Fruit fly (Drosophila melanogaster) whole organism, wandering third instar larva: Measurements from ENCODE around the gene Ptx1.

Experiments used
- Abd-B ChIP-seq: fragments of >200 bp; optimal IDR thresholded peaks from 2 replicates; lab custom pipeline; 2017; ENCODE audit warnings: missing biosample characterization, missing genetic modification characterization
- CG32264 ChIP-seq: fragments of 200-800 bp; sonication (Bioruptor generic); optimal IDR thresholded peaks from 2 replicates; lab custom pipeline; 2016; ENCODE audit warnings: missing biosample characterization, missing genetic modification characterization
- CG9705 ChIP-seq: fragments of 200-800 bp; sonication (Bioruptor generic); optimal IDR thresholded peaks from 2 replicates; lab custom pipeline; 2018; ENCODE audit warnings: missing biosample characterization, mild to moderate bottlenecking, missing genetic modification characterization
- CrebA ChIP-seq: fragments of 200-800 bp; sonication (Bioruptor generic); optimal IDR thresholded peaks from 2 replicates; lab custom pipeline; 2016; ENCODE audit warnings: missing biosample characterization, mild to moderate bottlenecking, missing genetic modification characterization, borderline replicate concordance
- Dfd ChIP-seq: fragments of >200 bp; optimal IDR thresholded peaks from 2 replicates; lab custom pipeline; 2017; ENCODE audit warnings: missing biosample characterization, missing genetic modification characterization
- Dif ChIP-seq: fragments of 200-275, 200-300 bp; sonication (Bioruptor generic); optimal IDR thresholded peaks from 2 replicates; lab custom pipeline; 2018; ENCODE audit warnings: missing biosample characterization, missing genetic modification characterization; ENCODE audit not compliant: partially characterized antibody
- GATAd ChIP-seq: sonication (Bioruptor generic); optimal IDR thresholded peaks from 2 replicates; lab custom pipeline; 2016; ENCODE audit warnings: missing biosample characterization, missing genetic modification characterization
- HLH106 ChIP-seq: fragments of 200-800 bp; optimal IDR thresholded peaks from 3 replicates; lab custom pipeline; 2019; ENCODE audit warnings: missing biosample characterization, mild to moderate bottlenecking, missing genetic modification characterization, moderate library complexity
- Hnf4 ChIP-seq: fragments of 200-800 bp; sonication (Bioruptor generic); optimal IDR thresholded peaks from 2 replicates; lab custom pipeline; 2016; ENCODE audit warnings: missing biosample characterization, mild to moderate bottlenecking, missing genetic modification characterization
- Hr83 ChIP-seq: fragments of 200-300 bp; sonication (Bioruptor generic); optimal IDR thresholded peaks from 2 replicates; lab custom pipeline; 2016; ENCODE audit warnings: missing biosample characterization, mild to moderate bottlenecking, missing genetic modification characterization, moderate library complexity; ENCODE audit not compliant: poor library complexity, severe bottlenecking
- Jra ChIP-seq: sonication (Bioruptor generic); optimal IDR thresholded peaks from 2 replicates; lab custom pipeline; 2016; ENCODE audit warnings: missing biosample characterization, missing genetic modification characterization
- Mio ChIP-seq: sonication (Bioruptor generic); optimal IDR thresholded peaks from 2 replicates; lab custom pipeline; 2016; ENCODE audit warnings: missing biosample characterization, missing genetic modification characterization
- Myc ChIP-seq: fragments of >200 bp; optimal IDR thresholded peaks from 2 replicates; lab custom pipeline; 2017
- N ChIP-seq: fragments of >200 bp; optimal IDR thresholded peaks from 2 replicates; lab custom pipeline; 2018; ENCODE audit warnings: missing biosample characterization, missing external identifiers, missing genetic modification characterization
- OdsH ChIP-seq: fragments of 200-800 bp; sonication (Bioruptor generic); optimal IDR thresholded peaks from 2 replicates; lab custom pipeline; 2016; ENCODE audit warnings: missing biosample characterization, mild to moderate bottlenecking, missing genetic modification characterization
- Rel ChIP-seq, 2 experiments: fragments of 200-800 bp; sonication (Bioruptor generic) in 1 of 2; optimal IDR thresholded peaks; 2 replicates in 1 of 2; 3 replicates in 1 of 2; lab custom pipeline; 2016 to 2019; ENCODE audit warnings: mild to moderate bottlenecking in 2 of 2, missing biosample characterization in 2 of 2, missing genetic modification characterization in 2 of 2, moderate library complexity in 1 of 2
- Sp1 ChIP-seq: fragments of 200-800 bp; sonication (Bioruptor generic); optimal IDR thresholded peaks from 3 replicates; lab custom pipeline; 2019; ENCODE audit warnings: missing biosample characterization, mild to moderate bottlenecking, missing genetic modification characterization, moderate library complexity
- Vsx2 ChIP-seq: fragments of 200-300, 225-300 bp; sonication (Bioruptor generic); optimal IDR thresholded peaks from 2 replicates; lab custom pipeline; 2018; ENCODE audit warnings: missing biosample characterization, missing genetic modification characterization; ENCODE audit not compliant: partially characterized antibody
- br ChIP-seq: fragments of 200-800 bp; sonication (Bioruptor generic); optimal IDR thresholded peaks from 2 replicates; lab custom pipeline; 2016; ENCODE audit warnings: missing biosample characterization, missing genetic modification characterization
- brk ChIP-seq: fragments of 200-800 bp; sonication (Bioruptor generic); optimal IDR thresholded peaks from 2 replicates; lab custom pipeline; 2016; ENCODE audit warnings: missing biosample characterization, mild to moderate bottlenecking, missing genetic modification characterization
- dl ChIP-seq, 2 experiments: fragments of 175-275, 200-275 bp in 1 of 2; fragments of 200-275 bp in 1 of 2; sonication (Bioruptor generic); optimal IDR thresholded peaks; lab custom pipeline; 2018; ENCODE audit warnings: mild to moderate bottlenecking in 2 of 2, missing biosample characterization in 2 of 2, missing genetic modification characterization in 2 of 2, moderate library complexity in 2 of 2; ENCODE audit not compliant: partially characterized antibody in 2 of 2, insufficient read depth in 1 of 2
- dmrt93B ChIP-seq: fragments of 200-800 bp; sonication (Bioruptor generic); optimal IDR thresholded peaks from 2 replicates; lab custom pipeline; 2018; ENCODE audit warnings: missing biosample characterization, mild to moderate bottlenecking, missing genetic modification characterization
- dsf ChIP-seq: sonication (Bioruptor generic); optimal IDR thresholded peaks from 2 replicates; lab custom pipeline; 2016; ENCODE audit warnings: missing biosample characterization, missing genetic modification characterization, borderline replicate concordance
- ey ChIP-seq: fragments of 200-800 bp; sonication (Bioruptor generic); optimal IDR thresholded peaks from 2 replicates; lab custom pipeline; 2016; ENCODE audit warnings: missing biosample characterization, missing genetic modification characterization
- fru ChIP-seq: fragments of 200-800 bp; sonication (Bioruptor generic); optimal IDR thresholded peaks from 3 replicates; lab custom pipeline; 2016; ENCODE audit warnings: missing biosample characterization, mild to moderate bottlenecking, missing genetic modification characterization
- h ChIP-seq: fragments of 200-800 bp; sonication (Bioruptor generic); optimal IDR thresholded peaks from 3 replicates; lab custom pipeline; 2016; ENCODE audit warnings: missing biosample characterization, mild to moderate bottlenecking, missing genetic modification characterization
- jim ChIP-seq: fragments of 175-275, 200-325 bp; sonication (Bioruptor generic); optimal IDR thresholded peaks from 2 replicates; lab custom pipeline; 2016; ENCODE audit warnings: missing biosample characterization, mild to moderate bottlenecking, missing genetic modification characterization
- lola ChIP-seq: fragments of >200 bp; optimal IDR thresholded peaks from 2 replicates; lab custom pipeline; 2017; ENCODE audit warnings: missing biosample characterization, missing genetic modification characterization
- pan ChIP-seq: fragments of >200 bp; optimal IDR thresholded peaks from 2 replicates; lab custom pipeline; 2017
- psq ChIP-seq: fragments of 200-800 bp; sonication (Bioruptor generic); optimal IDR thresholded peaks from 3 replicates; lab custom pipeline; 2017; ENCODE audit warnings: missing biosample characterization, mild to moderate bottlenecking, missing genetic modification characterization, moderate library complexity
- rgr ChIP-seq: fragments of 200-800 bp; sonication (Bioruptor generic); optimal IDR thresholded peaks from 3 replicates; lab custom pipeline; 2016; ENCODE audit warnings: missing biosample characterization, mild to moderate bottlenecking, missing genetic modification characterization
- sage ChIP-seq: fragments of 200-800 bp; sonication (Bioruptor generic); optimal IDR thresholded peaks from 2 replicates; lab custom pipeline; 2016; ENCODE audit warnings: missing biosample characterization, mild to moderate bottlenecking, missing genetic modification characterization
- sv ChIP-seq: fragments of 200-800 bp; sonication (Bioruptor generic); optimal IDR thresholded peaks from 3 replicates; lab custom pipeline; 2016; ENCODE audit warnings: missing biosample characterization, missing genetic modification characterization
- tai ChIP-seq: sonication (Bioruptor generic); optimal IDR thresholded peaks from 2 replicates; lab custom pipeline; 2016; ENCODE audit warnings: missing biosample characterization, missing genetic modification characterization
- usp ChIP-seq: fragments of >200 bp; optimal IDR thresholded peaks from 2 replicates; lab custom pipeline; 2017; ENCODE audit warnings: missing biosample characterization, missing genetic modification characterization
- woc ChIP-seq: sonication (Bioruptor generic); optimal IDR thresholded peaks from 2 replicates; lab custom pipeline; 2016; ENCODE audit warnings: missing biosample characterization, mild to moderate bottlenecking, missing genetic modification characterization

Ptx1 gene

dm6 chr3R:30883403-30883802, 29.2 kb upstream of the Ptx1 start, which contains the start of gene CG15547:
Gene CG15547, minus strand, starts transcription at chr3R:30883503.
- TF ChIP-seq Sp1 (GFP tag; lab: Kevin White, UChicago) (no peak), CG32264 (no peak), ey (no peak), h (no peak)

- TF ChIP-seq psq (GFP tag; lab: Kevin White, UChicago), result no peak
- TF ChIP-seq fru, result no peak
- no peak for TF ChIP-seq CG32264
- TF ChIP-seq tai (GFP tag; lab: Kevin White, UChicago), result no peak
- no peak for TF ChIP-seq sage (GFP tag; lab: Kevin White, UChicago)
- no peak for TF ChIP-seq Hnf4
- no peak for TF ChIP-seq br
- TF ChIP-seq ey, result no peak
- TF ChIP-seq dmrt93B, result no peak
- TF ChIP-seq N (GFP tag; lab: Kevin White, UChicago), result no peak
- TF ChIP-seq CrebA (GFP tag; lab: Kevin White, UChicago), result no peak
- no peak for TF ChIP-seq Sp1 (GFP tag; lab: Kevin White, UChicago)
- TF ChIP-seq lola (GFP tag; lab: Kevin White, UChicago), result no peak
- no peak for TF ChIP-seq Vsx2
- no peak for TF ChIP-seq rgr (GFP tag; lab: Kevin White, UChicago)
- no peak for TF ChIP-seq woc (GFP tag; lab: Kevin White, UChicago)
- no peak for TF ChIP-seq dsf (GFP tag; lab: Kevin White, UChicago)
- TF ChIP-seq usp (GFP tag; lab: Kevin White, UChicago), result no peak
- TF ChIP-seq CG9705 (GFP tag; lab: Kevin White, UChicago), result no peak
- TF ChIP-seq sv (GFP tag; lab: Kevin White, UChicago), result no peak
Observed at dm6 chr3R:30886850-30887249, 25.7 kb upstream of the Ptx1 start.

dm6 chr3R:30887302-30887701, 25.3 kb upstream of the Ptx1 start:
- TF ChIP-seq usp (GFP tag; lab: Kevin White, UChicago), result no peak
- TF ChIP-seq Jra (GFP tag; lab: Kevin White, UChicago), result no peak
- no peak for TF ChIP-seq Rel (GFP tag; optimal IDR thresholded peaks at IDR 0.05; lab: Kevin White, UChicago)
- no peak for TF ChIP-seq Rel (tag; optimal IDR thresholded peaks at IDR 0.05; lab: Kevin White, UChicago)
- TF ChIP-seq jim (GFP tag; lab: Kevin White, UChicago), result no peak
- no peak for TF ChIP-seq dl (GFP tag; optimal IDR thresholded peaks at IDR 0.05; lab: Kevin White, UChicago; ENCODE audit: insufficient read depth in 1 of 2, partially characterized antibody in 2 of 2)
- no peak for TF ChIP-seq Hnf4
- TF ChIP-seq HLH106 (tag; lab: Kevin White, UChicago), result no peak
- no peak for TF ChIP-seq sv (GFP tag; lab: Kevin White, UChicago)
- no peak for TF ChIP-seq CG32264
- TF ChIP-seq Abd-B (GFP tag; lab: Kevin White, UChicago), result no peak
- no peak for TF ChIP-seq fru
- no peak for TF ChIP-seq Hr83 (GFP tag; lab: Kevin White, UChicago)
- TF ChIP-seq Dif (GFP tag; lab: Kevin White, UChicago), result no peak

dm6 chr3R:30887711-30888549, 24.6 kb upstream of the Ptx1 start:
- TF ChIP-seq Myc (lab: Kevin White, UChicago), result no peak
- no peak for TF ChIP-seq Dfd
- TF ChIP-seq dsf (GFP tag; lab: Kevin White, UChicago), result peak; percentile 9
- peak; percentile 66 for TF ChIP-seq CG32264
- peak; percentile 88 for TF ChIP-seq ey
- TF ChIP-seq rgr (GFP tag; lab: Kevin White, UChicago), result peak; percentile 90
- TF ChIP-seq sv (GFP tag; lab: Kevin White, UChicago), result no peak
- TF ChIP-seq fru, result peak; percentile 86
- peak; percentile 21 for TF ChIP-seq sage (GFP tag; lab: Kevin White, UChicago)
- TF ChIP-seq Rel (GFP tag; optimal IDR thresholded peaks at IDR 0.05; lab: Kevin White, UChicago), result peak; percentile 27
- TF ChIP-seq Rel (tag; optimal IDR thresholded peaks at IDR 0.05; lab: Kevin White, UChicago), result peak; percentile 41
- peak; percentile 64 for TF ChIP-seq Mio (GFP tag; lab: Kevin White, UChicago)
- peak; percentile 60 for TF ChIP-seq CG9705 (GFP tag; lab: Kevin White, UChicago)
- TF ChIP-seq Vsx2, result no peak
- peak; percentile 24 for TF ChIP-seq GATAd (GFP tag; lab: Kevin White, UChicago)
- TF ChIP-seq jim (GFP tag; lab: Kevin White, UChicago), result no peak
- no peak for TF ChIP-seq lola (GFP tag; lab: Kevin White, UChicago)
- no peak for TF ChIP-seq Abd-B (GFP tag; lab: Kevin White, UChicago)
- TF ChIP-seq br, result peak; percentile 84
- TF ChIP-seq Jra (GFP tag; lab: Kevin White, UChicago), result peak; percentile 47
- TF ChIP-seq brk (GFP tag; lab: Kevin White, UChicago), result no peak
- TF ChIP-seq Hr83 (GFP tag; lab: Kevin White, UChicago), result peak; percentile 64
- peak; percentile 83 for TF ChIP-seq Hnf4
- TF ChIP-seq woc (GFP tag; lab: Kevin White, UChicago), result peak; percentile 70
- no peak for TF ChIP-seq dl (GFP tag; optimal IDR thresholded peaks at IDR 0.05; lab: Kevin White, UChicago; ENCODE audit: insufficient read depth in 1 of 2, partially characterized antibody in 2 of 2)
- TF ChIP-seq Sp1 (GFP tag; lab: Kevin White, UChicago), result peak; percentile 75
- TF ChIP-seq psq (GFP tag; lab: Kevin White, UChicago), result peak; percentile 63
- no peak for TF ChIP-seq usp (GFP tag; lab: Kevin White, UChicago)
- peak; percentile 90 for TF ChIP-seq h
- TF ChIP-seq HLH106 (tag; lab: Kevin White, UChicago), result peak; percentile 86
- TF ChIP-seq CrebA (GFP tag; lab: Kevin White, UChicago), result no peak
- TF ChIP-seq pan (lab: Kevin White, UChicago), result no peak
- TF ChIP-seq OdsH, result peak; percentile 81
- TF ChIP-seq tai (GFP tag; lab: Kevin White, UChicago), result no peak
- no peak for TF ChIP-seq Dif (GFP tag; lab: Kevin White, UChicago)
